Fruit fly (Drosophila melanogaster) whole organism, adult: ENCODE data around the gene RabX4.
A peak's percentile ranks its signal among the peaks of the same experiment; 100 is the strongest.

Source experiments
- CG11617 ChIP-seq: fragments of 200-800 bp; sonication (Bioruptor generic); optimal IDR thresholded peaks from 2 replicates; lab custom pipeline; 2017; ENCODE audit warnings: mild to moderate bottlenecking, missing biosample characterization, missing genetic modification reagents, missing genetic modification characterization
- CG12768 ChIP-seq: fragments of 200-800 bp; sonication (Bioruptor generic); optimal IDR thresholded peaks from 2 replicates; lab custom pipeline; 2017; ENCODE audit warnings: missing biosample characterization, missing genetic modification characterization, mild to moderate bottlenecking, moderate library complexity, missing genetic modification reagents
- CG14711 ChIP-seq: fragments of 200-800 bp; sonication (Bioruptor generic); optimal IDR thresholded peaks from 2 replicates; lab custom pipeline; 2018; ENCODE audit warnings: missing biosample characterization, mild to moderate bottlenecking, missing genetic modification characterization, moderate library complexity
- CG1620 ChIP-seq: fragments of 200-800 bp; sonication (Bioruptor generic); optimal IDR thresholded peaks from 2 replicates; lab custom pipeline; 2016; ENCODE audit warnings: missing biosample characterization, missing genetic modification characterization
- CG33017 ChIP-seq: fragments of 200-800 bp; sonication (Bioruptor generic); optimal IDR thresholded peaks from 2 replicates; lab custom pipeline; 2018; ENCODE audit warnings: missing biosample characterization, mild to moderate bottlenecking, missing genetic modification characterization, moderate library complexity
- CG5204 ChIP-seq: fragments of 200-800 bp; sonication (Bioruptor generic); optimal IDR thresholded peaks from 2 replicates; lab custom pipeline; 2016; ENCODE audit warnings: missing biosample characterization, missing genetic modification characterization
- CG7045 ChIP-seq: fragments of 200-800 bp; sonication (Bioruptor generic); optimal IDR thresholded peaks from 2 replicates; lab custom pipeline; 2017; ENCODE audit warnings: missing biosample characterization, mild to moderate bottlenecking, missing genetic modification characterization
- CG7101 ChIP-seq: fragments of 200-800 bp; sonication (Bioruptor generic); optimal IDR thresholded peaks from 2 replicates; lab custom pipeline; 2018; ENCODE audit warnings: missing biosample characterization, mild to moderate bottlenecking, missing genetic modification characterization, moderate library complexity
- Clk ChIP-seq: fragments of 200-800 bp; sonication (Bioruptor generic); optimal IDR thresholded peaks from 2 replicates; lab custom pipeline; 2017; ENCODE audit warnings: missing biosample characterization, missing genetic modification characterization
- Crg-1 ChIP-seq: fragments of 200-800 bp; sonication (Bioruptor generic); optimal IDR thresholded peaks from 2 replicates; lab custom pipeline; 2016; ENCODE audit warnings: missing biosample characterization, missing genetic modification characterization
- Hr96 ChIP-seq: fragments of 200-800 bp; sonication (Bioruptor generic); optimal IDR thresholded peaks from 2 replicates; lab custom pipeline; 2016; ENCODE audit warnings: missing biosample characterization, missing genetic modification characterization
- Mnt ChIP-seq: fragments of 200-800 bp; sonication (Bioruptor generic); optimal IDR thresholded peaks from 2 replicates; lab custom pipeline; 2016; ENCODE audit warnings: missing biosample characterization, mild to moderate bottlenecking, missing genetic modification characterization
- bab1 ChIP-seq: fragments of 200-800 bp; sonication (Bioruptor generic); optimal IDR thresholded peaks from 3 replicates; lab custom pipeline; 2019; ENCODE audit warnings: missing biosample characterization, mild to moderate bottlenecking, missing genetic modification characterization, moderate library complexity
- cic ChIP-seq: fragments of 200-800 bp; sonication (Bioruptor generic); optimal IDR thresholded peaks from 2 replicates; lab custom pipeline; 2017; ENCODE audit warnings: missing biosample characterization, mild to moderate bottlenecking, missing genetic modification characterization, moderate library complexity
- cnc ChIP-seq, 2 experiments: fragments of >200 bp; optimal IDR thresholded peaks; 2 replicates each; lab custom pipeline; 2017
- kay ChIP-seq: fragments of 200-800 bp; sonication (Bioruptor generic); peaks from one replicate; lab custom pipeline; 2016; ENCODE audit warnings: missing biosample characterization, missing genetic modification characterization, borderline replicate concordance
- ovo ChIP-seq: fragments of 200-800 bp; sonication (Bioruptor generic); optimal IDR thresholded peaks from 2 replicates; lab custom pipeline; 2016; ENCODE audit warnings: missing biosample characterization, missing genetic modification characterization
- pad ChIP-seq: fragments of 200-800 bp; sonication (Bioruptor generic); optimal IDR thresholded peaks from 3 replicates; lab custom pipeline; 2017; ENCODE audit warnings: missing biosample characterization, missing genetic modification characterization, mild to moderate bottlenecking, moderate library complexity, missing genetic modification reagents
- tj ChIP-seq: fragments of 200-800 bp; sonication (Bioruptor generic); optimal IDR thresholded peaks from 3 replicates; lab custom pipeline; 2017; ENCODE audit warnings: missing biosample characterization, mild to moderate bottlenecking, missing genetic modification characterization, moderate library complexity
- toe ChIP-seq: fragments of 200-800 bp; sonication (Bioruptor generic); optimal IDR thresholded peaks from 2 replicates; lab custom pipeline; 2016; ENCODE audit warnings: missing biosample characterization, missing genetic modification characterization

The RabX4 gene

dm6 chr3R:24845952-24846848 lies 18.0 kb upstream of the RabX4 start:
- TF ChIP-seq CG11617 = no peak
- TF ChIP-seq CG14711 (tag; lab: Kevin White, UChicago) = no peak
- TF ChIP-seq Hr96 (GFP tag; lab: Kevin White, UChicago) = no peak
- TF ChIP-seq kay = no peak
- no peak for TF ChIP-seq Mnt (GFP tag; lab: Kevin White, UChicago)
- TF ChIP-seq tj = peak; percentile 84

DNA sequence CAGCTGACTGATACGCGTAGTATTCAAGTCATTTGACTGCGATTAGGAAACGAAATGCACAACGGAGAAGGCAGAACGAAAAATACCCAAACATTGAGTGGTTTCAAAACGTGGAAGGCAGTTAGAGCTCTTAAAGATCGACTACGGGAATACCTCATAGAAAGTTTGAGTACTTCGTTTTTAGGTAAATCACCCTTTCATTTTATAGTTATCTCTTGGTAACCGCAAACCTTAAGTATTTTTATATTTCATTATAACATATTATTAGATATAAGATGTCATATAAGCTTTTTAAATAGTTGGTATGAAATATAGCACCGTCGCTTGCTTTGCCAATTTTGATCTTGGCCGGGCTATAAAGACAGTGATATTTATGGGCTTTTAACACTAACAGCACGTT lies 16.9 kb upstream of the RabX4 start:
- TF ChIP-seq toe (no peak), tj (no peak), CG11617 (no peak), kay (no peak), CG14711 (tag; lab: Kevin White, UChicago) (no peak), cnc (optimal IDR thresholded peaks at IDR 0.05; lab: Kevin White, UChicago) (no peak), CG1620 (GFP tag; lab: Kevin White, UChicago) (no peak), CG7045 (no peak), Hr96 (GFP tag; lab: Kevin White, UChicago) (no peak), CG33017 (no peak), CG7101 (tag; lab: Kevin White, UChicago) (no peak), ovo (GFP tag; lab: Kevin White, UChicago) (no peak)

- TF ChIP-seq Crg-1 = no peak
- no peak for TF ChIP-seq Hr96 (GFP tag; lab: Kevin White, UChicago)
- no peak for TF ChIP-seq CG14711 (tag; lab: Kevin White, UChicago)
- no peak for TF ChIP-seq ovo (GFP tag; lab: Kevin White, UChicago)
- TF ChIP-seq CG7045 = no peak
- TF ChIP-seq tj = no peak
- TF ChIP-seq cnc (optimal IDR thresholded peaks at IDR 0.05; lab: Kevin White, UChicago) = no peak
- TF ChIP-seq CG1620 (GFP tag; lab: Kevin White, UChicago) = no peak
- TF ChIP-seq CG11617 = no peak
- TF ChIP-seq Mnt (GFP tag; lab: Kevin White, UChicago) = no peak
- no peak for TF ChIP-seq Clk (GFP tag; lab: Kevin White, UChicago)
- TF ChIP-seq cic = no peak
- no peak for TF ChIP-seq bab1
- no peak for TF ChIP-seq pad (GFP tag; lab: Kevin White, UChicago)
These were observed 13.4 kb upstream of the RabX4 start, which contains the start of gene Esp for dm6 chr3R:24841635-24842034. Gene Esp (plus strand): TSS chr3R:24841935.

DNA sequence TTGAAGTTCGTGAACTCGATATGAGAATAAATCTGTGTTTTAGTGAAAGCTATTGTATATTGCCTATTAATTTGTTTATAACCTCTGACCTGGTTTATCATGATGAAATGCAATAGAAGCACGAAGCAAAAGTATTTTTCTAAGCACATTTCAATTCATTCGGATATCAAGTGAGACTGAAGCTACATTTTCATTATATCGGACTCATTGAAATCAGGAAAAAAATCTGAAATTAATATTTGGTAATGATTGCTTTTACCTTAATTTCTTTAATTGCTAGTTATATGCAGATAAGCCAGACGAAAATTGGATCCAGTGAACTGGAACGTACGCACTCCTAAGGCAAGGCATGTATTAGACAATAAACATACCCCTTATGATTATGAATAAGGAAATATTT lies 12.9 kb upstream of the RabX4 start, which contains the start of gene CG33658:
TSS of gene CG33658 (minus strand) at position 101 of the 400 bp plus-strand sequence.
- no peak for TF ChIP-seq cic
- no peak for TF ChIP-seq tj
- TF ChIP-seq Crg-1 = no peak
- no peak for TF ChIP-seq CG14711 (tag; lab: Kevin White, UChicago)
- no peak for TF ChIP-seq CG1620 (GFP tag; lab: Kevin White, UChicago)
- TF ChIP-seq ovo (GFP tag; lab: Kevin White, UChicago) = no peak
- TF ChIP-seq cnc (optimal IDR thresholded peaks at IDR 0.05; lab: Kevin White, UChicago) = no peak
- TF ChIP-seq CG12768 (GFP tag; lab: Kevin White, UChicago) = no peak
- TF ChIP-seq CG7101 (tag; lab: Kevin White, UChicago) = no peak
- TF ChIP-seq kay = no peak
- no peak for TF ChIP-seq bab1
- TF ChIP-seq pad (GFP tag; lab: Kevin White, UChicago) = no peak
- no peak for TF ChIP-seq CG11617
- TF ChIP-seq Mnt (GFP tag; lab: Kevin White, UChicago) = no peak
- no peak for TF ChIP-seq toe

DNA sequence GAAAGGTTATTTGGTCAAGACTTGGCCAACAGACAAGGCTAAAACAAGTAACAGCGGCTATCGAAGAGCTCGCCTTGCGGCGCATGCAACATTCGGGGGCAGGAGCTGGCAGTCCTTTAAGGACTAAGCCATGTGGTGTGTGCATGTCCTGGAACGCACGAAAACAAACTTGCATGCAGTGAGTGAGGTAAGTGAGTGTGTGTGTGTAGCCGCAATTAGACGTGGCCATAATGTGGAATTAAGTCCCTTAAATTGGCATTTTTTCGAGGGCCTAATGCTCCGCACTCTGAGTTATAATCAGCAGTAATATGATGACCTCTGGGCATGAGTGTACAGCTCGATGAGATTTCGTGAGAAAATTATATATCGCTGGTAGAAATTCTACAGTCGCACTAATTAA lies 5.4 kb upstream of the RabX4 start, which contains the start of gene sosie:
TSS of gene sosie (plus strand) at position 301 of the 400 bp plus-strand sequence.
- no peak for TF ChIP-seq bab1
- no peak for TF ChIP-seq Hr96 (GFP tag; lab: Kevin White, UChicago)
- no peak for TF ChIP-seq Clk (GFP tag; lab: Kevin White, UChicago)
- no peak for TF ChIP-seq Crg-1
- no peak for TF ChIP-seq CG12768 (GFP tag; lab: Kevin White, UChicago)
- no peak for TF ChIP-seq Mnt (GFP tag; lab: Kevin White, UChicago)
- TF ChIP-seq toe = no peak
- no peak for TF ChIP-seq cnc (optimal IDR thresholded peaks at IDR 0.05; lab: Kevin White, UChicago)
- TF ChIP-seq CG7045 = no peak
- no peak for TF ChIP-seq CG1620 (GFP tag; lab: Kevin White, UChicago)
- TF ChIP-seq tj = no peak
- no peak for TF ChIP-seq cic
- TF ChIP-seq kay = no peak
- no peak for TF ChIP-seq pad (GFP tag; lab: Kevin White, UChicago)
- TF ChIP-seq CG14711 (tag; lab: Kevin White, UChicago) = no peak
- no peak for TF ChIP-seq CG5204 (GFP tag; lab: Kevin White, UChicago)
- no peak for TF ChIP-seq CG33017
- TF ChIP-seq CG11617 = no peak

- peak; percentile 62 for TF ChIP-seq kay
- TF ChIP-seq CG7101 (tag; lab: Kevin White, UChicago) = peak; percentile 67
- no peak for TF ChIP-seq Clk (GFP tag; lab: Kevin White, UChicago)
- peak; percentile 37 for TF ChIP-seq CG33017
- peak; percentile 35 for TF ChIP-seq tj
- peak; percentile 40 for TF ChIP-seq CG5204 (GFP tag; lab: Kevin White, UChicago)
- TF ChIP-seq CG1620 (GFP tag; lab: Kevin White, UChicago) = peak; percentile 67
- peak; percentile 46 for TF ChIP-seq ovo (GFP tag; lab: Kevin White, UChicago)
- TF ChIP-seq pad (GFP tag; lab: Kevin White, UChicago) = peak; percentile 36
- TF ChIP-seq bab1 = peak; percentile 76
- no peak for TF ChIP-seq Hr96 (GFP tag; lab: Kevin White, UChicago)
- no peak for TF ChIP-seq CG12768 (GFP tag; lab: Kevin White, UChicago)
- peak; percentile 71 for TF ChIP-seq toe
- TF ChIP-seq CG7045 = peak; percentile 41
- TF ChIP-seq Mnt (GFP tag; lab: Kevin White, UChicago) = peak; percentile 25
- peak; percentile 67 for TF ChIP-seq CG14711 (tag; lab: Kevin White, UChicago)
- no peak for TF ChIP-seq cnc (optimal IDR thresholded peaks at IDR 0.05; lab: Kevin White, UChicago)
- no peak for TF ChIP-seq cic
- TF ChIP-seq CG11617 = peak; percentile 54
- TF ChIP-seq Crg-1 = peak; percentile 14
These were observed 1.7 kb upstream of the RabX4 start, which contains the start of the genes Kaz and CG43273 for dm6 chr3R:24829887-24830351. Gene Kaz (minus strand): TSS chr3R:24829959. Gene CG43273 (plus strand): TSS chr3R:24830301.
